Worm (Caenorhabditis elegans) whole organism, young adult: ENCODE data around the gene F37H8.6.

Experiments used
- F22D6.2 ChIP-seq: sonication (generic microtip); optimal IDR thresholded peaks from 2 replicates; lab custom pipeline; 2016; ENCODE audit warnings: mild to moderate bottlenecking, missing genetic modification characterization, missing compliant biosample characterization
- Y67H2A.10 ChIP-seq: fragments of 200-800 bp; sonication (Bioruptor generic); conservative IDR thresholded peaks from 2 replicates; pipeline ENCODE4 v1.3.6; 2022; ENCODE audit warnings: missing genetic modification reagents, missing genetic modification characterization, missing compliant biosample characterization
- ama-1 ChIP-seq, 3 experiments: fragments of 150-350 bp in 1 of 3; sonication (generic microtip) in 2 of 3; optimal IDR thresholded peaks; 2 replicates each; lab custom pipeline; 2014 to 2018; ENCODE audit warnings: missing biosample characterization in 2 of 3, missing genetic modification characterization in 2 of 3, missing genetic modification reagents in 2 of 3
- bed-1 ChIP-seq: fragments of 200-800 bp; sonication (Bioruptor generic); IDR thresholded peaks from 2 replicates; pipeline ENCODE4 v1.3.6; 2022; ENCODE audit warnings: missing genetic modification reagents, missing genetic modification characterization, missing compliant biosample characterization
- cebp-1 ChIP-seq, 2 experiments: fragments of 200-800 bp in 1 of 2; sonication (Bioruptor generic) in 1 of 2; sonication (generic microtip) in 1 of 2; IDR thresholded peaks in 1 of 2; optimal IDR thresholded peaks in 1 of 2; 2 replicates each; pipeline versions ENCODE4 v1.3.6 to Lab custom; 2017 to 2022; ENCODE audit warnings: missing compliant biosample characterization in 2 of 2, missing genetic modification characterization in 2 of 2, mild to moderate bottlenecking in 1 of 2, missing genetic modification reagents in 1 of 2, moderate library complexity in 1 of 2
- gei-17 ChIP-seq: fragments of 200-800 bp; sonication (Bioruptor generic); optimal IDR thresholded peaks from 2 replicates; lab custom pipeline; 2018; ENCODE audit warnings: mild to moderate bottlenecking, missing genetic modification characterization, missing compliant biosample characterization
- mcd-1 ChIP-seq: fragments of 200-800 bp; sonication (Bioruptor generic); IDR thresholded peaks from 2 replicates; pipeline ENCODE4 v1.3.6; 2022; ENCODE audit warnings: missing genetic modification reagents, missing genetic modification characterization, missing compliant biosample characterization
- mes-4 ChIP-seq: sonication (generic microtip); optimal IDR thresholded peaks from 2 replicates; lab custom pipeline; 2016; ENCODE audit warnings: missing genotype, missing genetic modification characterization, missing compliant biosample characterization
- rcor-1 ChIP-seq: fragments of 200-800 bp; sonication (Bioruptor generic); IDR thresholded peaks from 2 replicates; pipeline ENCODE4 v1.3.6; 2022; ENCODE audit warnings: missing genetic modification reagents, missing genetic modification characterization, missing compliant biosample characterization

- TF ChIP-seq rcor-1 (GFP tag; lab: Robert Waterston, UW) (no peak), Y67H2A.10 (GFP tag; lab: Robert Waterston, UW) (no peak), cebp-1 (GFP tag; IDR thresholded peaks at IDR 0.05; lab: Robert Waterston, UW) (no peak), cebp-1 (tag; optimal IDR thresholded peaks at IDR 0.05; lab: Kevin White, UChicago) (no peak), gei-17 (GFP tag; lab: Kevin White, UChicago) (no peak), ama-1 (optimal IDR thresholded peaks at IDR 0.05; lab: Kevin White, UChicago) (no peak), ama-1 (GFP tag; optimal IDR thresholded peaks at IDR 0.05; lab: Kevin White, UChicago) (no peak), mcd-1 (no peak), F22D6.2 (tag; lab: Kevin White, UChicago) (no peak), bed-1 (GFP tag; lab: Robert Waterston, UW) (no peak), mes-4 (tag; lab: Kevin White, UChicago) (no peak)
Measured at ce11 chrII:11154957-11155356, 22.3 kb downstream of the F37H8.6 start.
